Worm (Caenorhabditis elegans) whole organism, L3 larva: ENCODE measurements around the gene pros-1.
A peak's percentile ranks its signal among the peaks of the same experiment; 100 is the strongest.

Source experiments
- R02D3.7 ChIP-seq: fragments of 150-350 bp; optimal IDR thresholded peaks from 2 replicates; lab custom pipeline; 2014; ENCODE audit warnings: missing biosample characterization, missing genetic modification characterization
- aly-2 ChIP-seq: fragments of 150-350 bp; optimal IDR thresholded peaks from 2 replicates; lab custom pipeline; 2014; ENCODE audit warnings: missing biosample characterization, missing genetic modification characterization
- ceh-28 ChIP-seq: fragments of 150-350 bp; optimal IDR thresholded peaks from 2 replicates; lab custom pipeline; 2014; ENCODE audit warnings: missing biosample characterization, missing genetic modification reagents, missing genetic modification characterization
- daf-12 ChIP-seq: fragments of 150-350 bp; optimal IDR thresholded peaks from 2 replicates; lab custom pipeline; 2014; ENCODE audit warnings: missing biosample characterization, missing genetic modification reagents, missing genetic modification characterization
- egl-27 ChIP-seq: sonication (generic microtip); optimal IDR thresholded peaks from 4 replicates; lab custom pipeline; 2017; ENCODE audit warnings: missing biosample characterization, missing genetic modification reagents, missing genetic modification characterization
- elt-1 ChIP-seq: fragments of 150-350 bp; optimal IDR thresholded peaks from 2 replicates; lab custom pipeline; 2014; ENCODE audit warnings: missing biosample characterization, missing genetic modification characterization
- elt-3 ChIP-seq, 3 experiments: fragments of 150-350 bp in 1 of 3; sonication (generic microtip) in 2 of 3; optimal IDR thresholded peaks; 2 replicates in 2 of 3; 4 replicates in 1 of 3; lab custom pipeline; 2014 to 2017; ENCODE audit warnings: missing biosample characterization in 3 of 3, missing genetic modification characterization in 3 of 3
- eor-1 ChIP-seq, 2 experiments: fragments of 150-350 bp; optimal IDR thresholded peaks; 2 replicates each; lab custom pipeline; 2014 to 2018; ENCODE audit warnings: missing biosample characterization in 2 of 2, missing genetic modification characterization in 2 of 2
- hmg-11 ChIP-seq: sonication (generic microtip); optimal IDR thresholded peaks from 2 replicates; lab custom pipeline; 2016; ENCODE audit warnings: missing genetic modification characterization, missing compliant biosample characterization
- lin-15B ChIP-seq: fragments of 150-350 bp; optimal IDR thresholded peaks from 2 replicates; lab custom pipeline; 2014; ENCODE audit warnings: missing biosample characterization, missing genetic modification characterization
- lsy-12 ChIP-seq: sonication (generic microtip); optimal IDR thresholded peaks from 2 replicates; lab custom pipeline; 2016; ENCODE audit warnings: mild to moderate bottlenecking, missing genetic modification characterization, missing compliant biosample characterization
- nhr-12 ChIP-seq: fragments of 150-350 bp; optimal IDR thresholded peaks from 2 replicates; lab custom pipeline; 2014; ENCODE audit warnings: missing biosample characterization, missing genetic modification characterization
- nhr-23 ChIP-seq: fragments of 150-350 bp; optimal IDR thresholded peaks from 2 replicates; lab custom pipeline; 2014; ENCODE audit warnings: missing biosample characterization, missing genetic modification reagents, missing genetic modification characterization
- nhr-28 ChIP-seq: fragments of 150-350 bp; optimal IDR thresholded peaks from 2 replicates; lab custom pipeline; 2014; ENCODE audit warnings: missing biosample characterization, missing genetic modification characterization
- nhr-43 ChIP-seq: sonication (generic microtip); optimal IDR thresholded peaks from 2 replicates; lab custom pipeline; 2016; ENCODE audit warnings: mild to moderate bottlenecking, missing genetic modification characterization, missing compliant biosample characterization; ENCODE audit not compliant: poor library complexity, severe bottlenecking
- pha-4 ChIP-seq: fragments of 150-350 bp; optimal IDR thresholded peaks from 2 replicates; lab custom pipeline; 2014; ENCODE audit warnings: missing biosample characterization, missing genetic modification reagents, missing genetic modification characterization
- snpc-4 ChIP-seq: fragments of 150-350 bp; optimal IDR thresholded peaks from 2 replicates; lab custom pipeline; 2014; ENCODE audit warnings: missing biosample characterization, missing genetic modification characterization
- tbx-2 ChIP-seq: sonication (generic microtip); optimal IDR thresholded peaks from 2 replicates; lab custom pipeline; 2016; ENCODE audit warnings: mild to moderate bottlenecking, missing genetic modification characterization, missing compliant biosample characterization
- unc-39 ChIP-seq: sonication (generic microtip); optimal IDR thresholded peaks from 4 replicates; lab custom pipeline; 2017; ENCODE audit warnings: missing biosample characterization, missing genetic modification characterization
- zag-1 ChIP-seq: fragments of 150-350 bp; optimal IDR thresholded peaks from 2 replicates; lab custom pipeline; 2014; ENCODE audit warnings: missing biosample characterization, missing genetic modification characterization

pros-1 gene

DNA sequence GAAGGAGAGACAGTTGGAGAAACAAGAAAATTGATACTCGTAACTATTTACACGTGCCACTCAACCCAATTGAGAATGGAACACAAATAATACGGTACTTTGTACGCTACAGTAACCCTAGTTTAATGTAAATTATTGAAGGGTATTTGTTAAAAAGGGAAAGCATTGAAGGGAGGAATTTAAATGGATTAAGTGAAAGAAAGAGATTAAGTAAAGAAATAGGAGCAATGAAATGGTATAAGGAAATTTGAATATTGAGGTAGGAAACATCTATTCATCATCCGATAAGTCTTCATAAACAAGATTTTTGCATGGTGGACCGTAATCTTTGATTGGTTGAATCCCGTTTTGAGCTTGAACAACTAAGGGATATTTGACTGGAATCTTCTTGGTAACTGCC is 44.3 kb downstream of the pros-1 start:
- TF ChIP-seq nhr-43 (peak; percentile 36), nhr-12 (tag; lab: Kevin White, UChicago) (no peak)

DNA sequence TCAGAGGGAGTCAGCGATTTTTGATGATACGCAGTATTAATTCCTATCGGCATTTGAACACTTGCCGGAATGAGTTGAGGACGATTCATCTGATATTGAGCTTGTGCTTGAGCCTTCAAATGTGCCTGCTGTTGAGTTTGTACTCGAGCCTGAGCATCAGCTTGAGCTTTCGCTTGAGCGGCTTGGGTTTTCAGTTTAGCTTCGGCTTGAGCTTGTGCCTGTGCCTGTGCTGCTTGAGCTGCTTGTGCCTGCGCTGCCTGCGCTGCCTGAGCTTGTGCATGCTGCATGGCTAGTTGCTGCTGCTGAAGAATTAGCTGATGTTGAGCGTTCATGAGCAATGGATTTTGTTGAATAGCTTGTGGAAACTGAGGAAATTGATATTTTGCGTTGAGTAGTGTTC is 48.8 kb downstream of the pros-1 start:
- TF ChIP-seq lin-15B (tag; lab: Kevin White, UChicago) = no peak
- no peak for TF ChIP-seq tbx-2 (tag; lab: Kevin White, UChicago)
- TF ChIP-seq lsy-12 (tag; lab: Kevin White, UChicago) = no peak
- no peak for TF ChIP-seq zag-1 (tag; lab: Kevin White, UChicago)
- TF ChIP-seq hmg-11 (tag; lab: Kevin White, UChicago) = no peak
- no peak for TF ChIP-seq egl-27 (tag; lab: Kevin White, UChicago)
- TF ChIP-seq pha-4 (tag; lab: Kevin White, UChicago) = no peak
- no peak for TF ChIP-seq unc-39
- no peak for TF ChIP-seq eor-1 (tag; optimal IDR thresholded peaks at IDR 0.05; lab: Kevin White, UChicago)
- TF ChIP-seq nhr-28 = no peak

DNA sequence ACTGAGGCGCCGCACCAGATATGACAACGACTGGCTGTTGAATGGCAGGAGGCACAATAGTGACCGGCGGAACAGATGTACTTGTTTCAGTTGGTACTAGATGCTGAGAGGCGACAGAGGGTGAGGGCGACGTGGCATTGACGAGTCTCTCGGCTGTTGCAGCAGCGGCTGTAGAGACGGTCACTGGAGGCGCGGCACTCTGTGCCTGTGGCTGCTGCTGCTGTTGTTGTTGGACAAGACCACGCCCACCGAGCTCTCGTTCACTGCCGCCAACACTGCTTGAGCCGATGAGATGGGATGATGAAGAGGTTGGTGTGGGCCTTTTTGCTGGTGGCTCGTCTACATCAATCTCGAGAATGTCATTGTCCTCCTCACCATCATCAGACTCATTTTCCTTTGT is 50.1 kb downstream of the pros-1 start:
- no peak for TF ChIP-seq nhr-23 (tag; lab: Kevin White, UChicago)
- TF ChIP-seq aly-2 (tag; lab: Kevin White, UChicago) = no peak
- TF ChIP-seq snpc-4 (tag; lab: Kevin White, UChicago) = no peak
- no peak for TF ChIP-seq elt-3 (tag; optimal IDR thresholded peaks at IDR 0.05; lab: Kevin White, UChicago)
- no peak for TF ChIP-seq elt-1 (tag; lab: Kevin White, UChicago)
- TF ChIP-seq R02D3.7 (tag; lab: Kevin White, UChicago) = no peak
- no peak for TF ChIP-seq daf-12 (tag; lab: Kevin White, UChicago)
- TF ChIP-seq ceh-28 (tag; lab: Kevin White, UChicago) = no peak
- TF ChIP-seq, all 47 proteins: peak for 0
